Worm (Caenorhabditis elegans) whole organism, young adult: Measurements from ENCODE around the gene clk-2.

Source experiments
- B0336.3 ChIP-seq: fragments of 200-800 bp; sonication (Bioruptor generic); IDR thresholded peaks from 2 replicates; pipeline ENCODE4 v1.3.6; 2022; ENCODE audit warnings: missing genetic modification characterization, missing compliant biosample characterization
- F52B5.7 ChIP-seq: sonication (generic microtip); optimal IDR thresholded peaks from 2 replicates; lab custom pipeline; 2016; ENCODE audit warnings: mild to moderate bottlenecking, missing genetic modification characterization, missing compliant biosample characterization
- F57A8.1 ChIP-seq: fragments of 200-800 bp; sonication (Bioruptor generic); optimal IDR thresholded peaks from 2 replicates; lab custom pipeline; 2018; ENCODE audit warnings: mild to moderate bottlenecking, missing genetic modification characterization, moderate library complexity, missing compliant biosample characterization
- T07F8.4 ChIP-seq: sonication (generic microtip); optimal IDR thresholded peaks from 2 replicates; lab custom pipeline; 2016; ENCODE audit warnings: mild to moderate bottlenecking, missing genetic modification characterization, moderate library complexity, missing compliant biosample characterization
- T26A5.8 ChIP-seq: sonication (generic microtip); optimal IDR thresholded peaks from 2 replicates; lab custom pipeline; 2016; ENCODE audit warnings: missing genetic modification characterization, missing compliant biosample characterization
- Y56A3A.18 ChIP-seq: fragments of 200-800 bp; sonication (Bioruptor generic); IDR thresholded peaks from 2 replicates; pipeline ENCODE4 v1.3.6; 2022; ENCODE audit warnings: missing genetic modification reagents, missing genetic modification characterization, missing compliant biosample characterization
- Y67H2A.10 ChIP-seq: fragments of 200-800 bp; sonication (Bioruptor generic); conservative IDR thresholded peaks from 2 replicates; pipeline ENCODE4 v1.3.6; 2022; ENCODE audit warnings: missing genetic modification reagents, missing genetic modification characterization, missing compliant biosample characterization
- ama-1 ChIP-seq, 3 experiments: fragments of 150-350 bp in 1 of 3; sonication (generic microtip) in 2 of 3; optimal IDR thresholded peaks; 2 replicates each; lab custom pipeline; 2014 to 2018; ENCODE audit warnings: missing biosample characterization in 2 of 3, missing genetic modification characterization in 2 of 3, missing genetic modification reagents in 2 of 3
- attf-5 ChIP-seq: fragments of 200-800 bp; sonication (Bioruptor generic); optimal IDR thresholded peaks from 2 replicates; lab custom pipeline; 2018; ENCODE audit warnings: mild to moderate bottlenecking, missing genetic modification characterization, missing compliant biosample characterization
- attf-6 ChIP-seq: fragments of 200-800 bp; sonication (Bioruptor generic); IDR thresholded peaks from 2 replicates; pipeline ENCODE4 v1.3.6; 2022; ENCODE audit warnings: missing genetic modification reagents, missing genetic modification characterization, missing compliant biosample characterization
- cebp-1 ChIP-seq, 2 experiments: fragments of 200-800 bp in 1 of 2; sonication (Bioruptor generic) in 1 of 2; sonication (generic microtip) in 1 of 2; IDR thresholded peaks in 1 of 2; optimal IDR thresholded peaks in 1 of 2; 2 replicates each; pipeline versions ENCODE4 v1.3.6 to Lab custom; 2017 to 2022; ENCODE audit warnings: missing compliant biosample characterization in 2 of 2, missing genetic modification characterization in 2 of 2, mild to moderate bottlenecking in 1 of 2, missing genetic modification reagents in 1 of 2, moderate library complexity in 1 of 2
- cebp-2 ChIP-seq: fragments of 200-800 bp; sonication (Bioruptor generic); IDR thresholded peaks from 2 replicates; pipeline ENCODE4 v1.3.6; 2022; ENCODE audit warnings: missing genetic modification characterization, missing compliant biosample characterization
- ceh-79 ChIP-seq: sonication (generic microtip); optimal IDR thresholded peaks from 2 replicates; lab custom pipeline; 2017; ENCODE audit warnings: mild to moderate bottlenecking, missing genetic modification characterization, missing compliant biosample characterization
- die-1 ChIP-seq: sonication (generic microtip); optimal IDR thresholded peaks from 2 replicates; lab custom pipeline; 2016; ENCODE audit warnings: missing genotype, mild to moderate bottlenecking, missing genetic modification characterization, missing compliant biosample characterization
- egrh-3 ChIP-seq: fragments of 200-800 bp; sonication (Bioruptor generic); IDR thresholded peaks from 2 replicates; pipeline ENCODE4 v1.3.6; 2022; ENCODE audit warnings: missing genetic modification reagents, missing genetic modification characterization, missing compliant biosample characterization
- him-1 ChIP-seq: sonication (generic microtip); optimal IDR thresholded peaks from 2 replicates; lab custom pipeline; 2016; ENCODE audit warnings: missing genotype, missing genetic modification reagents, missing genetic modification characterization, missing compliant biosample characterization
- hlh-12 ChIP-seq: sonication (generic microtip); optimal IDR thresholded peaks from 2 replicates; lab custom pipeline; 2016; ENCODE audit warnings: missing genetic modification characterization, missing compliant biosample characterization
- hlh-26 ChIP-seq: fragments of 200-800 bp; sonication (Bioruptor generic); conservative IDR thresholded peaks from 2 replicates; pipeline ENCODE4 v1.3.6; 2022; ENCODE audit warnings: missing genetic modification reagents, missing genetic modification characterization, missing compliant biosample characterization
- hmg-1.2 ChIP-seq: fragments of 200-800 bp; sonication (Bioruptor generic); IDR thresholded peaks from 2 replicates; pipeline ENCODE4 v1.3.6; 2022; ENCODE audit warnings: missing genetic modification reagents, missing genetic modification characterization, missing compliant biosample characterization
- hmg-20 ChIP-seq: fragments of 200-800 bp; sonication (Bioruptor generic); IDR thresholded peaks from 2 replicates; pipeline ENCODE4 v1.3.6; 2022; ENCODE audit warnings: missing genetic modification reagents, missing genetic modification characterization, missing compliant biosample characterization
- hsf-1 ChIP-seq: fragments of 200-800 bp; sonication (Bioruptor generic); IDR thresholded peaks from 2 replicates; pipeline ENCODE4 v1.3.6; 2022; ENCODE audit warnings: missing genetic modification reagents, missing genetic modification characterization, missing compliant biosample characterization
- let-607 ChIP-seq, 2 experiments: fragments of 200-800 bp in 1 of 2; sonication (Bioruptor generic) in 1 of 2; sonication (generic microtip) in 1 of 2; optimal IDR thresholded peaks; 2 replicates each; lab custom pipeline; 2016 to 2018; ENCODE audit warnings: mild to moderate bottlenecking in 2 of 2, missing compliant biosample characterization in 2 of 2, missing genetic modification characterization in 2 of 2, moderate library complexity in 2 of 2, missing genotype in 1 of 2
- lin-26 ChIP-seq: fragments of 200-800 bp; sonication (Bioruptor generic); IDR thresholded peaks from 2 replicates; pipeline ENCODE4 v1.3.6; 2022; ENCODE audit warnings: missing genetic modification reagents, missing genetic modification characterization, missing compliant biosample characterization
- lin-54 ChIP-seq: fragments of 200-800 bp; sonication (Bioruptor generic); optimal IDR thresholded peaks from 2 replicates; lab custom pipeline; 2018; ENCODE audit warnings: mild to moderate bottlenecking, missing genetic modification characterization, missing compliant biosample characterization
- lsl-1 ChIP-seq: fragments of 200-800 bp; sonication (Bioruptor generic); optimal IDR thresholded peaks from 2 replicates; lab custom pipeline; 2018; ENCODE audit warnings: mild to moderate bottlenecking, missing genetic modification characterization, moderate library complexity, missing compliant biosample characterization
- madf-10 ChIP-seq: sonication (generic microtip); optimal IDR thresholded peaks from 2 replicates; lab custom pipeline; 2016; ENCODE audit warnings: mild to moderate bottlenecking, missing genetic modification characterization, missing compliant biosample characterization
- madf-8 ChIP-seq: fragments of 200-800 bp; sonication (Bioruptor generic); conservative IDR thresholded peaks from 2 replicates; pipeline ENCODE4 v1.3.6; 2022; ENCODE audit warnings: missing genetic modification reagents, missing genetic modification characterization, missing compliant biosample characterization
- nfya-2 ChIP-seq: fragments of 200-800 bp; sonication (Bioruptor generic); IDR thresholded peaks from 2 replicates; pipeline ENCODE4 v1.3.6; 2022; ENCODE audit warnings: missing genetic modification reagents, missing genetic modification characterization, missing compliant biosample characterization
- nfyb-1 ChIP-seq: fragments of 200-800 bp; sonication (Bioruptor generic); IDR thresholded peaks from 2 replicates; pipeline ENCODE4 v1.3.6; 2022; ENCODE audit warnings: missing genetic modification reagents, missing genetic modification characterization, missing compliant biosample characterization
- nhr-179 ChIP-seq: sonication (generic microtip); optimal IDR thresholded peaks from 2 replicates; lab custom pipeline; 2016; ENCODE audit warnings: mild to moderate bottlenecking, missing genetic modification characterization, missing compliant biosample characterization
- nhr-80 ChIP-seq: sonication (generic microtip); optimal IDR thresholded peaks from 2 replicates; lab custom pipeline; 2016; ENCODE audit warnings: missing genetic modification characterization, missing compliant biosample characterization
- nhr-90 ChIP-seq: sonication (generic microtip); optimal IDR thresholded peaks from 2 replicates; lab custom pipeline; 2016; ENCODE audit warnings: missing genotype, mild to moderate bottlenecking, missing genetic modification characterization, missing compliant biosample characterization
- repo-1 ChIP-seq: sonication (generic microtip); optimal IDR thresholded peaks from 2 replicates; lab custom pipeline; 2017; ENCODE audit warnings: mild to moderate bottlenecking, missing genetic modification characterization, missing compliant biosample characterization
- sdz-38 ChIP-seq: sonication (generic microtip); optimal IDR thresholded peaks from 2 replicates; lab custom pipeline; 2016; ENCODE audit warnings: missing genotype, missing genetic modification characterization, missing compliant biosample characterization
- sea-2 ChIP-seq: fragments of 200-800 bp; sonication (Bioruptor generic); IDR thresholded peaks from 2 replicates; pipeline ENCODE4 v1.3.6; 2022; ENCODE audit warnings: missing genetic modification characterization, missing compliant biosample characterization
- snpc-4 ChIP-seq, 5 experiments: fragments of 150-350 bp in 1 of 5; sonication (generic microtip) in 4 of 5; optimal IDR thresholded peaks; 2 replicates each; lab custom pipeline; 2014 to 2018; ENCODE audit warnings: missing genetic modification characterization in 5 of 5, missing biosample characterization in 3 of 5, antibody characterized with exemption in 2 of 5, mild to moderate bottlenecking in 2 of 5, missing compliant biosample characterization in 2 of 5, missing genotype in 2 of 5, moderate library complexity in 2 of 5, missing genetic modification reagents in 1 of 5
- tbx-9 ChIP-seq: sonication (generic microtip); optimal IDR thresholded peaks from 2 replicates; lab custom pipeline; 2016; ENCODE audit warnings: borderline replicate concordance, missing genetic modification characterization, inconsistent platforms, missing compliant biosample characterization
- tlf-1 ChIP-seq: fragments of 200-800 bp; sonication (Bioruptor generic); optimal IDR thresholded peaks from 2 replicates; lab custom pipeline; 2018; ENCODE audit warnings: mild to moderate bottlenecking, missing genetic modification characterization, missing compliant biosample characterization
- xnd-1 ChIP-seq: sonication (generic microtip); optimal IDR thresholded peaks from 2 replicates; lab custom pipeline; 2016; ENCODE audit warnings: missing genotype, missing genetic modification reagents, missing genetic modification characterization, missing compliant biosample characterization
- zfh-2 ChIP-seq: fragments of 200-800 bp; sonication (Bioruptor generic); conservative IDR thresholded peaks from 2 replicates; pipeline ENCODE4 v1.3.6; 2022; ENCODE audit warnings: missing genetic modification reagents, missing genetic modification characterization, missing compliant biosample characterization
- ztf-18 ChIP-seq: sonication (generic microtip); optimal IDR thresholded peaks from 2 replicates; lab custom pipeline; 2016; ENCODE audit warnings: missing genotype, mild to moderate bottlenecking, missing genetic modification characterization, missing compliant biosample characterization
- ztf-22 ChIP-seq: fragments of 200-800 bp; sonication (Bioruptor generic); optimal IDR thresholded peaks from 2 replicates; lab custom pipeline; 2018; ENCODE audit warnings: mild to moderate bottlenecking, missing genetic modification characterization, moderate library complexity, missing compliant biosample characterization
- ztf-6 ChIP-seq: fragments of 200-800 bp; sonication (Bioruptor generic); IDR thresholded peaks from 2 replicates; pipeline ENCODE4 v1.3.6; 2022; ENCODE audit warnings: missing genetic modification reagents, missing genetic modification characterization, missing compliant biosample characterization

Gene clk-2

DNA sequence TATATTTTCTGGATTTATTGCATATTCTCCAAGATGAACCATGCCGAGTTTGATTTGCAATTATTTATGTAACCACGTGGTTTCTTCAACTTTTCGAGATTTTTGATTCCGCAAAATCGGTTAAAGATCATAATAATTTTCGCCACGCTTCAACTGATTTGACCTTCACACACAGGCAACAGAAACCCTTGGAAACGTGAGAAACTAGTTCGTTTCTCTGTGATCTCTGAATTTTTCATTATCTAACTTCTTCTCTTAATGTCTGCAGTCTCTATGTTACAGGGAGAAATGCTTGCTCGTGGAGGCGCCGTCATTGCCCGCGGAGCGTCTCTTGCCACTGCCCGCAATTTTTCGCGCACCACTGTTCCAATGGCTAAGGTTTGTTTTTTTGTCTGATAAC is 53.0 kb downstream of the clk-2 start, which contains the start of gene fum-1 (continued):
- TF ChIP-seq snpc-4 (GFP tag; optimal IDR thresholded peaks at IDR 0.05; lab: Kevin White, UChicago) (no peak), snpc-4 (tag; optimal IDR thresholded peaks at IDR 0.05; lab: Kevin White, UChicago) (no peak), ztf-18 (tag; lab: Kevin White, UChicago) (peak; percentile 27), tbx-9 (tag; lab: Kevin White, UChicago) (no peak), ztf-22 (no peak), lsl-1 (GFP tag; lab: Kevin White, UChicago) (no peak), ama-1 (optimal IDR thresholded peaks at IDR 0.05; lab: Kevin White, UChicago) (peak; percentile 5), ama-1 (GFP tag; optimal IDR thresholded peaks at IDR 0.05; lab: Kevin White, UChicago) (no peak), ztf-6 (GFP tag; lab: Robert Waterston, UW) (no peak), nhr-80 (tag; lab: Kevin White, UChicago) (peak; percentile 61), nfya-2 (no peak), lin-54 (GFP tag; lab: Kevin White, UChicago) (peak; percentile 10), nhr-90 (no peak), madf-10 (tag; lab: Kevin White, UChicago) (peak; percentile 40), lin-26 (no peak), nhr-179 (tag; lab: Kevin White, UChicago) (no peak), xnd-1 (tag; lab: Kevin White, UChicago) (no peak), Y56A3A.18 (GFP tag; lab: Robert Waterston, UW) (no peak), tlf-1 (GFP tag; lab: Kevin White, UChicago) (no peak), F57A8.1 (GFP tag; lab: Kevin White, UChicago) (no peak), zfh-2 (GFP tag; lab: Robert Waterston, UW) (no peak), hmg-1.2 (GFP tag; lab: Robert Waterston, UW) (peak; percentile 76), hmg-20 (GFP tag; lab: Robert Waterston, UW) (0 out of 2 replicates have a peak, but pooled peaks have one; percentile 11), sdz-38 (tag; lab: Kevin White, UChicago) (no peak), B0336.3 (GFP tag; lab: Robert Waterston, UW) (no peak; the same call in none of the 2 replicates), sea-2 (no peak), T26A5.8 (tag; lab: Kevin White, UChicago) (no peak), nfyb-1 (GFP tag; lab: Robert Waterston, UW) (no peak), ceh-79 (tag; lab: Kevin White, UChicago) (no peak), egrh-3 (GFP tag; lab: Robert Waterston, UW) (no peak), attf-5 (GFP tag; lab: Kevin White, UChicago) (peak; percentile 58), die-1 (no peak), madf-8 (GFP tag; lab: Robert Waterston, UW) (no peak), repo-1 (tag; lab: Kevin White, UChicago) (peak; percentile 80), T07F8.4 (tag; lab: Kevin White, UChicago) (no peak), F52B5.7 (tag; lab: Kevin White, UChicago) (no peak), hlh-12 (no peak), hsf-1 (GFP tag; lab: Robert Waterston, UW) (0 out of 2 replicates have a peak, but pooled peaks have one; percentile 7), hlh-26 (GFP tag; lab: Robert Waterston, UW) (no peak), cebp-1 (GFP tag; IDR thresholded peaks at IDR 0.05; lab: Robert Waterston, UW) (no peak), cebp-1 (tag; optimal IDR thresholded peaks at IDR 0.05; lab: Kevin White, UChicago) (no peak), him-1 (tag; lab: Kevin White, UChicago) (no peak), let-607 (tag; optimal IDR thresholded peaks at IDR 0.05; lab: Kevin White, UChicago) (peak in 1 of 2 experiments; percentile 27), attf-6 (GFP tag; lab: Robert Waterston, UW) (no peak), cebp-2 (GFP tag; lab: Robert Waterston, UW) (no peak), Y67H2A.10 (GFP tag; lab: Robert Waterston, UW) (no peak)
